Fruit fly (Drosophila melanogaster): ENCODE results near the gene CG31446.
A peak's percentile ranks its signal among the peaks of the same experiment; 100 is the strongest.

- no peak for TF ChIP-seq CG2116 (GFP tag; optimal IDR thresholded peaks at IDR 0.05)
- no peak for TF ChIP-seq jumu (GFP tag; optimal IDR thresholded peaks at IDR 0.05)
- no peak for TF ChIP-seq row (GFP tag; IDR thresholded peaks at IDR 0.05)
- peak; percentile 19 for TF ChIP-seq Kr (GFP tag; optimal IDR thresholded peaks at IDR 0.05)
- no peak for TF ChIP-seq Hr39 (optimal IDR thresholded peaks at IDR 0.05)
- TF ChIP-seq E2f1 (GFP tag; IDR thresholded peaks at IDR 0.05): no peak
- no peak for TF ChIP-seq CG6254 (GFP tag; optimal IDR thresholded peaks at IDR 0.05)
- no peak for TF ChIP-seq Dek (tag; optimal IDR thresholded peaks at IDR 0.05)
- TF ChIP-seq Stat92E (GFP tag; optimal IDR thresholded peaks at IDR 0.05): no peak
These were observed 19.6 kb upstream of the CG31446 start for dm6 chr3R:15673248-15673647.

Data from whole organism, embryonic.